Worm (Caenorhabditis elegans) whole organism, early embryonic: ENCODE results near the gene col-171.

Experiments
- B0310.2 ChIP-seq: sonication (generic microtip); optimal IDR thresholded peaks from 2 replicates; lab custom pipeline; 2016; ENCODE audit warnings: mild to moderate bottlenecking, missing genetic modification characterization, missing compliant biosample characterization
- ama-1 ChIP-seq: fragments of 150-350 bp; optimal IDR thresholded peaks from 2 replicates; lab custom pipeline; 2014
- ceh-36 ChIP-seq: sonication (generic microtip); optimal IDR thresholded peaks from 2 replicates; lab custom pipeline; 2016; ENCODE audit warnings: missing genetic modification characterization, inconsistent platforms, missing compliant biosample characterization
- flt-1 ChIP-seq: fragments of 200-800 bp; sonication (Bioruptor generic); IDR thresholded peaks from 2 replicates; pipeline ENCODE4 v1.3.6; 2022; ENCODE audit warnings: missing genetic modification characterization, missing compliant biosample characterization
- hmbx-1 ChIP-seq: sonication (generic microtip); optimal IDR thresholded peaks from 2 replicates; lab custom pipeline; 2016; ENCODE audit warnings: mild to moderate bottlenecking, missing genetic modification characterization, missing compliant biosample characterization
- hmg-4 ChIP-seq: fragments of 200-800 bp; sonication (Bioruptor generic); optimal IDR thresholded peaks from 2 replicates; lab custom pipeline; 2018; ENCODE audit warnings: mild to moderate bottlenecking, missing genetic modification characterization, missing compliant biosample characterization
- hnd-1 ChIP-seq: sonication (generic microtip); optimal IDR thresholded peaks from 2 replicates; lab custom pipeline; 2016; ENCODE audit warnings: missing genetic modification characterization, missing compliant biosample characterization
- scrt-1 ChIP-seq: fragments of 200-800 bp; sonication (Bioruptor generic); IDR thresholded peaks from 2 replicates; pipeline ENCODE4 v1.3.6; 2022; ENCODE audit warnings: missing genetic modification characterization, missing compliant biosample characterization
- tbx-37 ChIP-seq: fragments of 200-800 bp; sonication (Bioruptor generic); conservative IDR thresholded peaks from 2 replicates; pipeline ENCODE4 v1.3.6; 2022; ENCODE audit warnings: missing genetic modification reagents, missing genetic modification characterization, missing compliant biosample characterization

DNA sequence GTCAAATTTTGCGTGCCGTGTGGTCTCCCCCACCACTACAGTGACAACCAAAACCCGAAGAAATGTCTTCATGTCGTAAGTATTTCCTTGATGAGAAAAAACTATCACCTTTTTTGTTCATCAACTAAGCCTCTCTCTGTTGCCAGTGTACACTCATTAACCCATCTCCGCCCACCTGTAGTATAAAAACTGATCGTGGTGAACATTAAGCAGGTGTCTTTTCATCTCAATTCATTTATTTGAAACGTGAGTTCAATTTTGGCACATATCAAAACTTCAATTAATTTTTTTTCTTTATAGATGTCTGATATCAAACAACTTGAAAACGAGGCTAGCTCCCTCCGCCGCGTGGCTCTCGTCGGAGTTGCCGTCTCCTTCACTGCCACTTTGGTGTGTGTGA is 2.7 kb upstream of the col-171 start, which contains the start of gene col-170:
- TF ChIP-seq ama-1 (lab: Kevin White, UChicago) (no peak), hmg-4 (GFP tag; lab: Kevin White, UChicago) (no peak), hmbx-1 (tag; lab: Kevin White, UChicago) (no peak), scrt-1 (no peak), ceh-36 (tag; lab: Kevin White, UChicago) (no peak), flt-1 (GFP tag; lab: Robert Waterston, UW) (no peak), tbx-37 (GFP tag; lab: Robert Waterston, UW) (no peak), B0310.2 (tag; lab: Kevin White, UChicago) (no peak), hnd-1 (tag; lab: Kevin White, UChicago) (no peak)
